Worm (Caenorhabditis elegans): ENCODE measurements around the gene dmd-9.

DNA sequence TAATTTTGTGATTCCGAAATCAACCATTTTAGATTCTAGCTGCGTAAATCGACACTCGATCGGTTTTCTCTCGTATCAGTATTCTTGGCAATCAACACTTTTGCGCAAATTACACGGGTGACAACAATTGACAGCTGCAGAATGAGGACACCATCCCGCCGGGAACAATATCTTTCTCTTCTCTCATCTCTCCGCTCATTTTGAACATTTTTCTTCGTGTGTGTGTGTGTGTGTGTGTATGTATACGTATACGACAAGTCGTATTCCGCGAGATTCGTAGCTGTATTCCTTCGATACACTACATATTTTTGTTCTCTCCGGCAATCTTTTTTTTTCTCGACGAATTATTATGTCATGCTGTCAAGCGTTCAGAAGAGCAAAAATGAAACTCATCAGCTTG is 2.5 kb upstream of the dmd-9 start:
- no peak for TF ChIP-seq W03F9.2 (tag; optimal IDR thresholded peaks at IDR 0.05)
- no peak for TF ChIP-seq him-1 (tag; optimal IDR thresholded peaks at IDR 0.05)

All from whole organism, L4/young adult.